Worm (Caenorhabditis elegans): ENCODE measurements around the gene nhr-140.

DNA sequence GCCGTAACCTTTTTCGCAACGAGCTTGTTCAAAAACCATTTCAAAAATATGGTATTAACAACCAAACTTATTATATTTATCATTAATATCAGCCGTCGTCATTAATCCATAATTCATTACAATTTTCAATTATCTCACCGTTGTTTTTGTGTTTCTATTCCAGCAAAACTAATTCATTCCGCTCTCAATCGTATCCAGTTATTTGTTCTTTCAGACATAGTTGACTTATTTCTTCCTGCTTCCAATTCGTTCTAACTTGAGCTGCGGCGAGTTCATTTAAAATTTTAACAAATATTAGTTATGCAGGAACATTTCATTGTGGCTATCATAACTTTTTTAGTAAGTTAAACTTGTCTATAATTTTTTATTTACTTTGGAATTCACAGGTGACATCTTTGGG, 13.4 kb downstream of the nhr-140 start, which contains the start of gene srx-16:
- TF ChIP-seq tbx-11 (GFP tag; IDR thresholded peaks at IDR 0.05), result no peak
- TF ChIP-seq sea-1 (GFP tag; conservative IDR thresholded peaks at IDR 0.05), result no peak
- TF ChIP-seq ama-1 (optimal IDR thresholded peaks at IDR 0.05), result no peak
- TF ChIP-seq hmbx-1 (tag; optimal IDR thresholded peaks at IDR 0.05), result no peak
- no peak for TF ChIP-seq flt-1 (GFP tag; IDR thresholded peaks at IDR 0.05)
- no peak for TF ChIP-seq ceh-36 (tag; optimal IDR thresholded peaks at IDR 0.05)
- no peak for TF ChIP-seq scrt-1 (GFP tag; IDR thresholded peaks at IDR 0.05)
- no peak for TF ChIP-seq tbx-37 (GFP tag; conservative IDR thresholded peaks at IDR 0.05)
- no peak for TF ChIP-seq aly-1 (tag; optimal IDR thresholded peaks at IDR 0.05)
- no peak for TF ChIP-seq F13C5.2 (tag; optimal IDR thresholded peaks at IDR 0.05)
- no peak for TF ChIP-seq hmg-4 (GFP tag; optimal IDR thresholded peaks at IDR 0.05)

Measured in whole organism, early embryonic.